Worm (Caenorhabditis elegans): Measurements from ENCODE around the gene ZK355.2.

ZK355.2 gene

DNA sequence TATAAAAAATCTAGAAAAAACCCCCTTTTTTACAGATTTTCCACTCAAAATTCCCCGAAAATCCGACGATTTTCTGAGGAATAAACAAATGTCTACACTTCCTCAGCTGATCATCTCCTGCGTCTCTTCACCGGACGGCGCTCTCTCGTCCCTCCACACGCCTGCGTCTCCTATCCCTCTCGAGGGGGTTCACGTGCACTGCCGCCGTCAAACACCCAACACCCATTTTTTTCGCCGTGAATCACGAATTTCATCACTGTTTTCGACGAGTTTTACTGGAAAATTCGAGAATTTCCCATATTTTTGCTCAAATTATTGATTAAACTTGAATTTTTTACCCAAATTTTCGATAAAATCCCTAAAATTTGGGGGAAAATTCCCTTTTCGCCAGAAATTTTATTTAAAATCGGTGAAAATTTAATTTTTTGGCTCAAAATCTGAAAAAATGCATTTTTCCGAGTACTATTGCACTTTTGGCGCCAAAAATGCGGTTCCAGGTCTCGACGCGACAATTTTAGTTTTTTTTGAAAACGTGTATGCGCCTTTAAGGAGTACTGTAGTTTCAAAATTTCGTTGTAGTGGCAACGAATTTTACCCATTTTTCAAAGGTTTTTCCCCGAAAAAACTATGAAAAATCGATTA, 2.8 kb upstream of the ZK355.2 start (continued):
- TF ChIP-seq ekl-4 (GFP tag; IDR thresholded peaks at IDR 0.05) = 0 out of 2 replicates have a peak, but pooled peaks have one; percentile 68
- peak; percentile 88 for TF ChIP-seq madf-6 (GFP tag; IDR thresholded peaks at IDR 0.05)
- peak; percentile 40 for TF ChIP-seq lin-40 (tag; optimal IDR thresholded peaks at IDR 0.05)

DNA sequence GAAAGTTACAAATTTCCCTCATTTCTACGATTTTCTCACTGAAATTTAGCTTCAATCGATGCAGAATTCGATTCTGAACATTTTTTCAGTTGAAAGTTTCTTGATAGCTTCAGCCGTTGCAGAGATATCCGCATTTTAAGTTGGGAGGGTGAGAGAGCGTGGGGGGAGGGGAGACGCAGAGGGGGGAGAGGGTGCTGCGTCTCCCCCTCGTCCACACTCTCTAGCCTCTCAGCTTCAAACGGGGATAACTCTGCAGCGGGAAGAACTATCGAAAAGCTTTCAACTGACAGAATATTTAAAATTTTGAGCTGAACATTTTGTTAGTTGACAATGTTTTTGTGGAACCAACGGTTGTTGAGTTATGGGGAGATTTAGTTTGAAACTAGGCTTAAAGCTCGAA, 1.9 kb upstream of the ZK355.2 start:
- no peak for TF ChIP-seq nfyb-1 (GFP tag; IDR thresholded peaks at IDR 0.05)
- TF ChIP-seq mcd-1 (GFP tag; IDR thresholded peaks at IDR 0.05) = 0 out of 2 replicates have a peak, but pooled peaks have one; percentile 12
- peak; percentile 90 for TF ChIP-seq hmg-1.2 (GFP tag; IDR thresholded peaks at IDR 0.05)
- TF ChIP-seq zfh-2 (GFP tag; conservative IDR thresholded peaks at IDR 0.05) = peak; percentile 79
- peak; percentile 45; the same call in 1 of the 2 replicates for TF ChIP-seq egrh-3 (GFP tag; IDR thresholded peaks at IDR 0.05)

DNA sequence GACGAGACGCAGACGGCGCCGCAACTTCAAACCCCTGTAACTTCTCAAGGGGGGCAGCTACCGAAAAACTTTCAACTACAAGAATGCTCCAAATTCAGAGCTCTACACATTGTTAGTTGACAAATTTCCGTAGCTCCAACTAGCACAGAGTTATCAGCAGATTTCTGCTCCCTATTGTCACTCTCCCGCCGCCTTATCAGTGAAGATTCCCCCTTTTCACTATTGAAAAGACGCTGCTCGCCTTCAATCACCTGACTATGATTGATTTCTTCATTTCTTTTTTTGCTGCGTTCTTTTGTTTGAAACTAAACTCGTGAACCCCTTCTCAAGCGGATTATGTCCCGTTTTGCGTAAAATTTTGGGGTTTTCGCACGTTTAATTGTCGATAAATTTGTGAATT, 1.4 kb upstream of the ZK355.2 start:
- TF ChIP-seq nhr-80 (tag; optimal IDR thresholded peaks at IDR 0.05) (peak; percentile 63), Y95B8A.8 (GFP tag; IDR thresholded peaks at IDR 0.05) (0 out of 2 replicates have a peak, but pooled peaks have one; percentile 15), nhr-120 (GFP tag; IDR thresholded peaks at IDR 0.05) (no peak), F37B4.10 (GFP tag; IDR thresholded peaks at IDR 0.05) (no peak), cebp-1 (GFP tag; IDR thresholded peaks at IDR 0.05) (no peak), cebp-1 (tag; optimal IDR thresholded peaks at IDR 0.05) (peak; percentile 24), hlh-12 (tag; optimal IDR thresholded peaks at IDR 0.05) (no peak), madf-3 (GFP tag; IDR thresholded peaks at IDR 0.05) (0 out of 2 replicates have a peak, but pooled peaks have one; percentile 31), ceh-79 (tag; optimal IDR thresholded peaks at IDR 0.05) (no peak)

DNA sequence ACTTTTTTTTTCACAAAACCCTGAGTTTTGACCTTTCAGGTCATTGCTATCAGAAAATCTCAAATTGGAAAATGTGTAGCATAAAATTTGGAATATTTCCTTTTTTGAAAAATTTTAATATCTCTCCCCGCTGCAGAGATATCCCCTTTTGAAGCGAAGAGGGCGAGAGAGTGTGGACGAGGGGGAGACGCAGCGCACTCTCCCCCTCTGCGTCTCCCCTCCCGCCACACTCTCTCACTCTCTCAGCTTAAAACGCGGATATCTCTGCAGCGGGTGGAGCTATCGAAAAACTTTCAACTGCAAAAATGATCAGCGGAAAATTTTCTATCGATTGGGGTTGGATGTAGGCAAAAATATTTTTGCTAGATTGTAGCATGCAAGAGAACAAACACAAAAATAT, 935 bp upstream of the ZK355.2 start:
- TF ChIP-seq dpff-1 (tag; optimal IDR thresholded peaks at IDR 0.05) = no peak
- TF ChIP-seq D2030.7 (GFP tag; IDR thresholded peaks at IDR 0.05) = no peak
- no peak for TF ChIP-seq ztf-6 (GFP tag; IDR thresholded peaks at IDR 0.05)
- TF ChIP-seq nfyb-1 (GFP tag; IDR thresholded peaks at IDR 0.05) = 0 out of 2 replicates have a peak, but pooled peaks have one; percentile 37
- no peak for TF ChIP-seq repo-1 (tag; optimal IDR thresholded peaks at IDR 0.05)
- TF ChIP-seq K11D2.4 (GFP tag; IDR thresholded peaks at IDR 0.05) = no peak
- TF ChIP-seq attf-3 (GFP tag; conservative IDR thresholded peaks at IDR 0.05) = no peak
- TF ChIP-seq sptf-2 (GFP tag; optimal IDR thresholded peaks at IDR 0.05) = no peak
- no peak for TF ChIP-seq F22D6.2 (tag; optimal IDR thresholded peaks at IDR 0.05)
- TF ChIP-seq B0336.3 (GFP tag; IDR thresholded peaks at IDR 0.05) = no peak
- TF ChIP-seq ccch-3 (GFP tag; optimal IDR thresholded peaks at IDR 0.05) = no peak
- TF ChIP-seq madf-8 (GFP tag; conservative IDR thresholded peaks at IDR 0.05) = no peak
- TF ChIP-seq Y95B8A.8 (GFP tag; IDR thresholded peaks at IDR 0.05) = 0 out of 2 replicates have a peak, but pooled peaks have one; percentile 0
- no peak for TF ChIP-seq C06A6.2 (GFP tag; conservative IDR thresholded peaks at IDR 0.05)
- 0 out of 2 replicates have a peak, but pooled peaks have one; percentile 35 for TF ChIP-seq mcd-1 (GFP tag; IDR thresholded peaks at IDR 0.05)
- TF ChIP-seq T07F8.4 (tag; optimal IDR thresholded peaks at IDR 0.05) = no peak
- TF ChIP-seq hsf-1 (GFP tag; IDR thresholded peaks at IDR 0.05) = 0 out of 2 replicates have a peak, but pooled peaks have one; percentile 6
- no peak for TF ChIP-seq ekl-4 (GFP tag; IDR thresholded peaks at IDR 0.05)
- no peak for TF ChIP-seq ZK185.1 (tag; optimal IDR thresholded peaks at IDR 0.05; ENCODE audit: poor library complexity, severe bottlenecking)
- TF ChIP-seq akir-1 (GFP tag; optimal IDR thresholded peaks at IDR 0.05) = no peak
- TF ChIP-seq him-1 (tag; optimal IDR thresholded peaks at IDR 0.05) = no peak
- peak; percentile 93 for TF ChIP-seq hmg-1.2 (GFP tag; IDR thresholded peaks at IDR 0.05)
- no peak for TF ChIP-seq ceh-58 (GFP tag; IDR thresholded peaks at IDR 0.05)
